Fruit fly (Drosophila melanogaster) whole organism, embryonic: Measurements from ENCODE around the gene APC4.

Experiments used
- Antp ChIP-seq: fragments of 200-800 bp; sonication (Bioruptor generic); optimal IDR thresholded peaks from 3 replicates; lab custom pipeline; 2016; ENCODE audit warnings: missing biosample characterization, missing genetic modification characterization
- Atf-2 ChIP-seq: fragments of 200-800 bp; sonication (Bioruptor generic); optimal IDR thresholded peaks from 2 replicates; lab custom pipeline; 2016; ENCODE audit warnings: missing biosample characterization, missing genetic modification characterization
- CG10274 ChIP-seq: fragments of 200-800 bp; sonication (Bioruptor generic); optimal IDR thresholded peaks from 3 replicates; lab custom pipeline; 2017; ENCODE audit warnings: missing biosample characterization, mild to moderate bottlenecking, missing genetic modification characterization
- CG10321 ChIP-seq: fragments of 200-800 bp; sonication (Bioruptor generic); IDR thresholded peaks from 2 replicates; pipeline ENCODE4 v1.3.6; 2022; ENCODE audit warnings: missing biosample characterization, missing genetic modification characterization
- CG10565 ChIP-seq: fragments of 200-800 bp; sonication (Bioruptor generic); optimal IDR thresholded peaks from 3 replicates; lab custom pipeline; 2016; ENCODE audit warnings: missing biosample characterization, mild to moderate bottlenecking, missing genetic modification characterization
- CG14441 ChIP-seq: fragments of 200-800 bp; sonication (Bioruptor generic); IDR thresholded peaks from 2 replicates; pipeline ENCODE4 v1.3.6; 2022; ENCODE audit warnings: missing biosample characterization, missing genetic modification characterization
- CG15269 ChIP-seq: fragments of 200-800 bp; sonication (Bioruptor generic); optimal IDR thresholded peaks from 2 replicates; lab custom pipeline; 2018; ENCODE audit warnings: missing biosample characterization, mild to moderate bottlenecking, missing genetic modification characterization, moderate library complexity
- CG15479 ChIP-seq: fragments of 200-800 bp; sonication (Bioruptor generic); optimal IDR thresholded peaks from 3 replicates; lab custom pipeline; 2019; ENCODE audit warnings: missing biosample characterization, mild to moderate bottlenecking, missing genetic modification characterization, moderate library complexity
- CG1647 ChIP-seq: fragments of 200-800 bp; sonication (Bioruptor generic); optimal IDR thresholded peaks from 3 replicates; lab custom pipeline; 2016; ENCODE audit warnings: missing biosample characterization, missing genetic modification characterization
- CG31365 ChIP-seq: fragments of 200-800 bp; sonication (Bioruptor generic); optimal IDR thresholded peaks from 2 replicates; lab custom pipeline; 2018; ENCODE audit warnings: missing biosample characterization, mild to moderate bottlenecking, missing genetic modification characterization
- CG34224 ChIP-seq: fragments of 200-800 bp; sonication (Bioruptor generic); IDR thresholded peaks from 3 replicates; pipeline ENCODE4 v1.3.6; 2022; ENCODE audit warnings: missing biosample characterization, missing genetic modification characterization; ENCODE audit not compliant: partially characterized antibody
- CG3838 ChIP-seq: fragments of 200-800 bp; sonication (Bioruptor generic); optimal IDR thresholded peaks from 3 replicates; lab custom pipeline; 2016; ENCODE audit warnings: missing biosample characterization, missing genetic modification characterization
- CG4328 ChIP-seq: fragments of 200-800 bp; sonication (Bioruptor generic); optimal IDR thresholded peaks from 3 replicates; lab custom pipeline; 2017; ENCODE audit warnings: missing biosample characterization, missing genetic modification reagents, missing genetic modification characterization
- CG6813 ChIP-seq: fragments of 200-800 bp; sonication (Bioruptor generic); optimal IDR thresholded peaks from 2 replicates; lab custom pipeline; 2017; ENCODE audit warnings: missing biosample characterization, missing genetic modification characterization, mild to moderate bottlenecking, moderate library complexity, missing genetic modification reagents
- CG9797 ChIP-seq: fragments of 200-800 bp; sonication (Bioruptor generic); optimal IDR thresholded peaks from 3 replicates; lab custom pipeline; 2018; ENCODE audit warnings: missing biosample characterization, mild to moderate bottlenecking, missing genetic modification characterization
- CG9932 ChIP-seq: fragments of 200-800 bp; sonication (Bioruptor generic); IDR thresholded peaks from 2 replicates; pipeline ENCODE4 v1.3.6; 2022; ENCODE audit warnings: missing biosample characterization, missing genetic modification characterization
- Dfd ChIP-seq, 2 experiments: fragments of >200 bp; optimal IDR thresholded peaks; 2 replicates each; lab custom pipeline; 2017; ENCODE audit warnings: missing biosample characterization in 2 of 2, missing genetic modification characterization in 2 of 2
- E2f2 ChIP-seq: fragments of 200-800 bp; sonication (Bioruptor generic); IDR thresholded peaks from 2 replicates; pipeline ENCODE4 v1.3.6; 2022; ENCODE audit warnings: missing biosample characterization, missing genetic modification characterization
- Hey ChIP-seq: fragments of 200-800 bp; sonication (Bioruptor generic); optimal IDR thresholded peaks from 3 replicates; lab custom pipeline; 2018; ENCODE audit warnings: missing biosample characterization, mild to moderate bottlenecking, missing genetic modification characterization
- Kr ChIP-seq: fragments of 200-800 bp; sonication (Bioruptor generic); optimal IDR thresholded peaks from 2 replicates; lab custom pipeline; 2017; ENCODE audit warnings: missing biosample characterization, mild to moderate bottlenecking, missing genetic modification characterization
- Med ChIP-seq: fragments of 200-800 bp; sonication (Bioruptor generic); peaks from one replicate; lab custom pipeline; 2016; ENCODE audit warnings: missing biosample characterization, missing genetic modification characterization, mild to moderate bottlenecking, inconsistent platforms, moderate library complexity
- Meics ChIP-seq: fragments of 200-800 bp; sonication (Bioruptor generic); optimal IDR thresholded peaks from 2 replicates; lab custom pipeline; 2017; ENCODE audit warnings: missing biosample characterization, mild to moderate bottlenecking, missing genetic modification characterization
- Mrtf ChIP-seq: fragments of 200-800 bp; sonication (Bioruptor generic); IDR thresholded peaks from 3 replicates; pipeline ENCODE4 v1.3.6; 2022; ENCODE audit warnings: missing biosample characterization, missing genetic modification characterization
- Nf-YB ChIP-seq: fragments of 200-800 bp; sonication (Bioruptor generic); optimal IDR thresholded peaks from 3 replicates; lab custom pipeline; 2019; ENCODE audit warnings: missing biosample characterization, mild to moderate bottlenecking, missing genetic modification characterization, moderate library complexity
- Pdp1 ChIP-seq, 2 experiments: fragments of 200-800 bp; sonication (Bioruptor generic); optimal IDR thresholded peaks; 3 replicates each; lab custom pipeline; 2016; ENCODE audit warnings: missing biosample characterization in 2 of 2, missing genetic modification characterization in 2 of 2, mild to moderate bottlenecking in 1 of 2, moderate library complexity in 1 of 2
- Spps ChIP-seq: fragments of 200-800 bp; sonication (Bioruptor generic); optimal IDR thresholded peaks from 2 replicates; lab custom pipeline; 2018; ENCODE audit warnings: missing biosample characterization, mild to moderate bottlenecking, missing genetic modification characterization
- Taf1 ChIP-seq: fragments of 200-800 bp; sonication (Bioruptor generic); IDR thresholded peaks from 2 replicates; pipeline ENCODE4 v1.3.6; 2022; ENCODE audit warnings: missing biosample characterization, missing genetic modification characterization
- al ChIP-seq: fragments of 200-800 bp; sonication (Bioruptor generic); IDR thresholded peaks from 2 replicates; pipeline ENCODE4 v1.3.6; 2022; ENCODE audit warnings: missing biosample characterization, missing genetic modification characterization
- ap ChIP-seq: fragments of 200-800 bp; sonication (Bioruptor generic); IDR thresholded peaks from 2 replicates; pipeline ENCODE4 v1.3.6; 2022; ENCODE audit warnings: missing biosample characterization, missing genetic modification characterization
- ara ChIP-seq: fragments of 200-800 bp; sonication (Bioruptor generic); IDR thresholded peaks from 2 replicates; pipeline ENCODE4 v1.3.6; 2022; ENCODE audit warnings: missing biosample characterization, missing genetic modification characterization
- bbx ChIP-seq: fragments of 200-800 bp; sonication (Bioruptor generic); IDR thresholded peaks from 2 replicates; pipeline ENCODE4 v1.3.6; 2022; ENCODE audit warnings: missing biosample characterization, missing genetic modification characterization; ENCODE audit not compliant: partially characterized antibody
- cato ChIP-seq: fragments of 200-800 bp; sonication (Bioruptor generic); optimal IDR thresholded peaks from 2 replicates; lab custom pipeline; 2016; ENCODE audit warnings: missing biosample characterization, missing genetic modification characterization, borderline replicate concordance
- corto ChIP-seq: fragments of 200-800 bp; sonication (Bioruptor generic); optimal IDR thresholded peaks from 2 replicates; lab custom pipeline; 2016; ENCODE audit warnings: missing biosample characterization, mild to moderate bottlenecking, missing genetic modification characterization, moderate library complexity
- crol ChIP-seq: fragments of 200-800 bp; sonication (Bioruptor generic); IDR thresholded peaks from 2 replicates; pipeline ENCODE4 v1.3.6; 2022; ENCODE audit warnings: missing biosample characterization, missing genetic modification characterization
- dati ChIP-seq: fragments of 200-800 bp; sonication (Bioruptor generic); IDR thresholded peaks from 2 replicates; pipeline ENCODE4 v1.3.6; 2022; ENCODE audit warnings: missing biosample characterization, missing genetic modification characterization
- dpn ChIP-seq, 2 experiments: fragments of 200-800 bp; sonication (Bioruptor generic); optimal IDR thresholded peaks; 3 replicates each; lab custom pipeline; 2016; ENCODE audit warnings: missing biosample characterization in 2 of 2, missing genetic modification characterization in 2 of 2
- en ChIP-seq: fragments of 200-800 bp; sonication (Bioruptor generic); optimal IDR thresholded peaks from 2 replicates; lab custom pipeline; 2016; ENCODE audit warnings: missing biosample characterization, missing genetic modification characterization
- fru ChIP-seq: fragments of >200 bp; optimal IDR thresholded peaks from 2 replicates; lab custom pipeline; 2017
- gfzf ChIP-seq: fragments of 200-800 bp; sonication (Bioruptor generic); optimal IDR thresholded peaks from 2 replicates; lab custom pipeline; 2016; ENCODE audit warnings: missing biosample characterization, mild to moderate bottlenecking, missing genetic modification characterization, moderate library complexity
- ham ChIP-seq: fragments of 200-800 bp; sonication (Bioruptor generic); IDR thresholded peaks from 2 replicates; pipeline ENCODE4 v1.3.6; 2022; ENCODE audit warnings: missing biosample characterization, missing genetic modification characterization
- kni ChIP-seq: fragments of 200-800 bp; sonication (Bioruptor generic); optimal IDR thresholded peaks from 3 replicates; lab custom pipeline; 2017; ENCODE audit warnings: mild to moderate bottlenecking, missing biosample characterization, missing genetic modification reagents, missing genetic modification characterization
- lilli ChIP-seq: fragments of 200-800 bp; sonication (Bioruptor generic); optimal IDR thresholded peaks from 3 replicates; lab custom pipeline; 2016; ENCODE audit warnings: missing biosample characterization, missing genetic modification characterization
- lmd ChIP-seq: fragments of 200-800 bp; sonication (Bioruptor generic); IDR thresholded peaks from 2 replicates; pipeline ENCODE4 v1.3.6; 2022; ENCODE audit warnings: missing biosample characterization, missing genetic modification characterization
- lola ChIP-seq, 3 experiments: fragments of >200 bp in 2 of 3; fragments of 200-800 bp in 1 of 3; sonication (Bioruptor generic) in 1 of 3; optimal IDR thresholded peaks; 2 replicates each; lab custom pipeline; 2017 to 2019; ENCODE audit warnings: missing biosample characterization in 3 of 3, missing genetic modification characterization in 3 of 3, mild to moderate bottlenecking in 1 of 3, moderate library complexity in 1 of 3
- mam ChIP-seq: fragments of 200-800 bp; sonication (Bioruptor generic); optimal IDR thresholded peaks from 3 replicates; lab custom pipeline; 2016; ENCODE audit warnings: missing biosample characterization, missing genetic modification characterization
- pan ChIP-seq, 4 experiments: fragments of >200 bp in 3 of 4; fragments of 200-800 bp in 1 of 4; sonication (Bioruptor generic) in 1 of 4; optimal IDR thresholded peaks in 3 of 4; IDR thresholded peaks in 1 of 4; 2 replicates each; pipeline versions ENCODE4 v1.3.6 to Lab custom; 2017 to 2022; ENCODE audit warnings: missing biosample characterization in 2 of 4, missing genetic modification characterization in 2 of 4, mixed read lengths in 1 of 4
- slbo ChIP-seq: fragments of 200-800 bp; sonication (Bioruptor generic); IDR thresholded peaks from 2 replicates; pipeline ENCODE4 v1.3.6; 2022; ENCODE audit warnings: missing biosample characterization, missing genetic modification characterization
- sob ChIP-seq: fragments of 200-800 bp; sonication (Bioruptor generic); IDR thresholded peaks from 2 replicates; pipeline ENCODE4 v1.3.6; 2022; ENCODE audit warnings: missing biosample characterization, missing genetic modification characterization
- tll ChIP-seq, 2 experiments: fragments of 200-800 bp in 1 of 2; fragments of >200 bp in 1 of 2; sonication (Bioruptor generic) in 1 of 2; optimal IDR thresholded peaks; 2 replicates each; lab custom pipeline; 2017 to 2019; ENCODE audit warnings: missing biosample characterization in 2 of 2, missing genetic modification characterization in 2 of 2, mild to moderate bottlenecking in 1 of 2, moderate library complexity in 1 of 2
- ttk ChIP-seq: fragments of 200-800 bp; sonication (Bioruptor generic); IDR thresholded peaks from 2 replicates; pipeline ENCODE4 v2.1.2; 2022; ENCODE audit warnings: missing biosample characterization, missing genetic modification characterization
- yki ChIP-seq: fragments of >200 bp; optimal IDR thresholded peaks from 3 replicates; lab custom pipeline; 2018

APC4 gene

dm6 chrX:9068822-9069221 is 13.9 kb upstream of the APC4 start (continued):
- peak; percentile 30 for TF ChIP-seq slbo (GFP tag; lab: Robert Waterston, UW)
- no peak for TF ChIP-seq yki (lab: Kevin White, UChicago)
- no peak for TF ChIP-seq CG9797 (GFP tag; lab: Kevin White, UChicago)
- no peak for TF ChIP-seq CG34224 (GFP tag; lab: Robert Waterston, UW)
- TF ChIP-seq dpn (GFP tag; optimal IDR thresholded peaks at IDR 0.05; lab: Kevin White, UChicago) = no peak
- no peak for TF ChIP-seq Kr (GFP tag; lab: Kevin White, UChicago)
- no peak for TF ChIP-seq CG31365 (tag; lab: Kevin White, UChicago)
- TF ChIP-seq gfzf (GFP tag; lab: Kevin White, UChicago) = no peak
- no peak for TF ChIP-seq CG10565 (GFP tag; lab: Kevin White, UChicago)
- TF ChIP-seq Dfd (GFP tag; optimal IDR thresholded peaks at IDR 0.05; lab: Kevin White, UChicago) = no peak
- TF ChIP-seq CG15479 (GFP tag; lab: Kevin White, UChicago) = no peak
- TF ChIP-seq CG9932 (GFP tag; lab: Robert Waterston, UW) = peak; percentile 28; the same call in 1 of the 2 replicates
- no peak for TF ChIP-seq en (GFP tag; lab: Kevin White, UChicago)
- TF ChIP-seq Mrtf (GFP tag; lab: Robert Waterston, UW) = 0 out of 3 replicates have a peak, but pooled peaks have one; percentile 44
- no peak for TF ChIP-seq CG3838 (GFP tag; lab: Kevin White, UChicago)
- TF ChIP-seq CG10274 (GFP tag; lab: Kevin White, UChicago) = no peak
- TF ChIP-seq bbx (GFP tag; lab: Robert Waterston, UW) = no peak
- no peak for TF ChIP-seq cato (GFP tag; lab: Kevin White, UChicago)
- TF ChIP-seq Antp (GFP tag; lab: Kevin White, UChicago) = no peak
- TF ChIP-seq tll (GFP tag; optimal IDR thresholded peaks at IDR 0.05; lab: Kevin White, UChicago) = no peak
- TF ChIP-seq lmd (GFP tag; lab: Robert Waterston, UW) = no peak
- no peak for TF ChIP-seq ttk
- peak; percentile 7 for TF ChIP-seq lilli (GFP tag; lab: Kevin White, UChicago)
- TF ChIP-seq crol = no peak
- no peak for TF ChIP-seq kni (GFP tag; lab: Kevin White, UChicago)
- TF ChIP-seq al (GFP tag; lab: Robert Waterston, UW) = 0 out of 2 replicates have a peak, but pooled peaks have one; percentile 6
- TF ChIP-seq corto (GFP tag; lab: Kevin White, UChicago) = no peak
- no peak for TF ChIP-seq ara
- no peak for TF ChIP-seq Atf-2 (GFP tag; lab: Kevin White, UChicago)
- TF ChIP-seq mam = no peak
- TF ChIP-seq Nf-YB (GFP tag; lab: Kevin White, UChicago) = no peak
- TF ChIP-seq Pdp1 (GFP tag; optimal IDR thresholded peaks at IDR 0.05; lab: Kevin White, UChicago) = no peak
- TF ChIP-seq sob (GFP tag; lab: Robert Waterston, UW) = peak; percentile 56
- no peak for TF ChIP-seq Taf1 (GFP tag; lab: Robert Waterston, UW)
- TF ChIP-seq fru (lab: Kevin White, UChicago) = no peak
- TF ChIP-seq CG1647 = no peak
- TF ChIP-seq lola (GFP tag; optimal IDR thresholded peaks at IDR 0.05; lab: Kevin White, UChicago) = no peak
- no peak for TF ChIP-seq Meics (GFP tag; lab: Kevin White, UChicago)
- no peak for TF ChIP-seq pan (optimal IDR thresholded peaks at IDR 0.05; lab: Kevin White, UChicago)
- TF ChIP-seq pan (GFP tag; optimal IDR thresholded peaks at IDR 0.05 in 1 of 2, IDR thresholded peaks at IDR 0.05 in 1 of 2) = peak in 1 of 2 experiments; percentile 45
- TF ChIP-seq CG10321 (GFP tag; lab: Robert Waterston, UW) = no peak
- no peak for TF ChIP-seq E2f2 (GFP tag; lab: Robert Waterston, UW)
- no peak for TF ChIP-seq dati (GFP tag; lab: Robert Waterston, UW)
- peak; percentile 88 for TF ChIP-seq Med
- no peak for TF ChIP-seq CG15269
- no peak for TF ChIP-seq CG4328 (GFP tag; lab: Kevin White, UChicago)
- TF ChIP-seq Spps (tag; lab: Kevin White, UChicago) = no peak
- TF ChIP-seq ap (GFP tag; lab: Robert Waterston, UW) = no peak
- TF ChIP-seq CG14441 (GFP tag; lab: Robert Waterston, UW) = 0 out of 2 replicates have a peak, but pooled peaks have one; percentile 26
- TF ChIP-seq CG6813 (GFP tag; lab: Kevin White, UChicago) = no peak
- TF ChIP-seq ham (GFP tag; lab: Robert Waterston, UW) = no peak
- no peak for TF ChIP-seq Hey
